Fruit fly (Drosophila melanogaster) whole organism, adult: ENCODE measurements around the gene CG15203.

Experiments
- CG12768 ChIP-seq: fragments of 200-800 bp; sonication (Bioruptor generic); optimal IDR thresholded peaks from 2 replicates; lab custom pipeline; 2017; ENCODE audit warnings: missing biosample characterization, missing genetic modification characterization, mild to moderate bottlenecking, moderate library complexity, missing genetic modification reagents
- CG1620 ChIP-seq: fragments of 200-800 bp; sonication (Bioruptor generic); optimal IDR thresholded peaks from 2 replicates; lab custom pipeline; 2016; ENCODE audit warnings: missing biosample characterization, missing genetic modification characterization
- CG33017 ChIP-seq: fragments of 200-800 bp; sonication (Bioruptor generic); optimal IDR thresholded peaks from 2 replicates; lab custom pipeline; 2018; ENCODE audit warnings: missing biosample characterization, mild to moderate bottlenecking, missing genetic modification characterization, moderate library complexity
- Hr96 ChIP-seq: fragments of 200-800 bp; sonication (Bioruptor generic); optimal IDR thresholded peaks from 2 replicates; lab custom pipeline; 2016; ENCODE audit warnings: missing biosample characterization, missing genetic modification characterization
- Mnt ChIP-seq: fragments of 200-800 bp; sonication (Bioruptor generic); optimal IDR thresholded peaks from 2 replicates; lab custom pipeline; 2016; ENCODE audit warnings: missing biosample characterization, mild to moderate bottlenecking, missing genetic modification characterization
- cnc ChIP-seq, 2 experiments: fragments of >200 bp; optimal IDR thresholded peaks; 2 replicates each; lab custom pipeline; 2017
- kay ChIP-seq: fragments of 200-800 bp; sonication (Bioruptor generic); peaks from one replicate; lab custom pipeline; 2016; ENCODE audit warnings: missing biosample characterization, missing genetic modification characterization, borderline replicate concordance
- ovo ChIP-seq: fragments of 200-800 bp; sonication (Bioruptor generic); optimal IDR thresholded peaks from 2 replicates; lab custom pipeline; 2016; ENCODE audit warnings: missing biosample characterization, missing genetic modification characterization
- pad ChIP-seq: fragments of 200-800 bp; sonication (Bioruptor generic); optimal IDR thresholded peaks from 3 replicates; lab custom pipeline; 2017; ENCODE audit warnings: missing biosample characterization, missing genetic modification characterization, mild to moderate bottlenecking, moderate library complexity, missing genetic modification reagents
- tj ChIP-seq: fragments of 200-800 bp; sonication (Bioruptor generic); optimal IDR thresholded peaks from 3 replicates; lab custom pipeline; 2017; ENCODE audit warnings: missing biosample characterization, mild to moderate bottlenecking, missing genetic modification characterization, moderate library complexity
- toe ChIP-seq: fragments of 200-800 bp; sonication (Bioruptor generic); optimal IDR thresholded peaks from 2 replicates; lab custom pipeline; 2016; ENCODE audit warnings: missing biosample characterization, missing genetic modification characterization

DNA sequence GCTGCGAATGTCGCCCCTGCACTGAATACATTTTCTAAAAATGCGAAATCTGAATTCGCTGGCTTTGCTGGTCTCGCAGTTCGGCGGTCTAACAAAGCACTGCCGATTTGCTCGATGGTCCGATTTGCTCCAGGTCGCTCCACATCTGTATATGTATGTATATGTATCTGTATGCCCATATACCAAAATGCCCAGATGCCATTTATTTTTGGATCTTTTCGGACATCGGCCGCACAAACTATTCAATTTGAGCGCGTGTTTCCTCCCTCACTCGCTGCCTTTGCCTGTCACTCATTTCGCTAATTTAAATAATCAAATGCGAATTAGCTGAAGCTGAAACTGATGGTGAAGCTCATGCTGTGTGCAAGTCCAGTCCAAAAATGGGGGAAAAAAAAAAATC lies 3.3 kb upstream of the CG15203 start, which contains the start of gene CG1537:
- TF ChIP-seq cnc (optimal IDR thresholded peaks at IDR 0.05; lab: Kevin White, UChicago) (no peak), kay (GFP tag; lab: Kevin White, UChicago) (no peak), tj (GFP tag; lab: Kevin White, UChicago) (no peak), Hr96 (no peak), CG1620 (GFP tag; lab: Kevin White, UChicago) (no peak), CG12768 (GFP tag; lab: Kevin White, UChicago) (no peak), CG33017 (tag; lab: Kevin White, UChicago) (no peak), ovo (GFP tag; lab: Kevin White, UChicago) (no peak), pad (no peak), Mnt (GFP tag; lab: Kevin White, UChicago) (no peak), toe (GFP tag; lab: Kevin White, UChicago) (no peak)
